Worm (Caenorhabditis elegans): Measurements from ENCODE around the gene pes-10.

Gene pes-10

DNA sequence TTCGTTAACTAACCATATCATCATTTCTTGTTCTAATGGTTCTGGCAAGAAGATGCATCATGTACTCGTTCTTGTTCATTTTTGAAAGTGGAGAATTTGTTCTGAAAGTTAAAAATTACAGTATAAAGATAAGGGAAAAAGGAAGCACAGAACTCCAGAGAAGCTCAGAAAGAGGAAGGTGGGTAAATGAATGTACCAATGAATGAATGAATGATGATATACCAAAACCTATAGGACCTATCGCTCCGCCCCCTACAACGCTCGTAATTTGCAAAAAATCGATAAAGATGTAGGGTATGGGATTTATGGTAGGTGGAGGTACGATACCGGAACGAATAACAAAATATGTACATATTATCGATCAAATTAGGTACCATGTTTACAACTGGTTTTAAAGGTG lies at the start of gene pes-10:
TSS of gene pes-10 (minus strand) at position 101 of the 400 bp plus-strand sequence.
- TF ChIP-seq unc-62 (GFP tag; optimal IDR thresholded peaks at IDR 0.05), result no peak

DNA sequence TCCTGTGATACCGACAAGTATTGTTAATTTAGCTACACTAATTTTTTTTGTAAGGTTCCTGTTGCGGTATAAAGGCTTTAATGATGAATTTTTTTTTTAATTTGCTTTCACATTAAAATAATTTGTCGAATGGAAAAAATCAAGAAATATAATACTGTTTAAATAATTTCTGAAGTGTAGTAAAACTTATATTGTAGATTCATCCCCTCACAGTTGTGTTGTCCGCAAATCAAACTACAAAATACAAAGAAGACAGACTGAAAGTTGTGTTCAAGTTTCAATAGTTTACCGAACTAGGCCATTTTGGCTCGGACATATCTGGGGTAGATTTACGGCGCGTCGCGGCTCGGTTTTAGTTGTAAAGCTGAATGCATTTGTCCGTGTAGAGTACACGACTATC lies 49.7 kb upstream of the pes-10 start:
- no peak for TF ChIP-seq unc-62 (GFP tag; optimal IDR thresholded peaks at IDR 0.05)

DNA sequence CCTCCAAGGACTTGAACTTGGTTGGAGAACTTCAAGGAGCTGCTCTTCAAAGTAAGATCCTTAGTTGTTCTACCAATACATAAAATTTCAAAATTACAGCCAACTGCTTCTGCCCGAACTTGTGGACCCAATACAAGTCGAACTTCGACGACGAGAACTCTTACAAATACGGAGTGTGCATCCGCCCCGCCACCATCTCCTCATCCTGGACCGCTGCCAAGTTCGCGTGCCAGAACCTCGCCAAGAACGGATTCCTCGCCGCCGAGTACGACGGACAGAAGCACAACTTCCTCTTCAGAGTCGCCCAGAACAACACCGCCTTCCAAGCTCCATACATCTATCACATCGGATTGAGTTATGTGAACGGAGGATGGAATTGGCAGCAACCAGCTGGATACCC lies 49.0 kb upstream of the pes-10 start:
- no peak for TF ChIP-seq unc-62 (GFP tag; optimal IDR thresholded peaks at IDR 0.05)

DNA sequence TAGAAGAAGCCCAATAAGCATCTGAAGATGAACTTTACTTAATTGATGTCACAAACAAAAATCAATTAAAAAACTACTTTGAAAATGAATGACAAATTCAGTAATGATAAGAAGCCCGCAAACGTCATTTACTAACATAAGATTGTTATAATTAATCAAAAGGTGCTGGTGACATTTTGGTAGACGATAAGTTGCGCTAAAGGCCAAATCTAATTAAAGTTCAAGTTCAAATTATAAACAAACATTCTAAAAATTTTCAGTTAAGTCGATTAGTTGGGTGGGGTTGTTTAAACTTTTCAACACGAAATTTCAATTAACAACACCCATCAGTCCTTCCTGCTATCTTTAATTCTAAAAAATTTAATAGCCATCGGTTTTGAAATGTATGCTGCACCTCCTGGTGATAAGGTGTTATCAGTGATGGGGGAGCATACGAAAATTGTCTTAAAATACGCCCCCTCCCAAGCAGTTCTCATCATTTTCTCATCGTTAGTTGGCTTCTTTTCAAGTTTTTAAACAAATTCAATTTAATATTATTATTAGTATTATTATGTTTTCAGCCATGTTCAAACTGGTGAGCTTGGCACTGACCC lies 47.5 kb upstream of the pes-10 start, which contains the start of the genes clec-62 and clec-63:
TSS of gene clec-62 (minus strand) at position 51 of the 593 bp plus-strand sequence.
TSS of gene clec-63 (plus strand) at position 561 of the 593 bp plus-strand sequence.
- TF ChIP-seq unc-62 (GFP tag; optimal IDR thresholded peaks at IDR 0.05), result no peak

DNA sequence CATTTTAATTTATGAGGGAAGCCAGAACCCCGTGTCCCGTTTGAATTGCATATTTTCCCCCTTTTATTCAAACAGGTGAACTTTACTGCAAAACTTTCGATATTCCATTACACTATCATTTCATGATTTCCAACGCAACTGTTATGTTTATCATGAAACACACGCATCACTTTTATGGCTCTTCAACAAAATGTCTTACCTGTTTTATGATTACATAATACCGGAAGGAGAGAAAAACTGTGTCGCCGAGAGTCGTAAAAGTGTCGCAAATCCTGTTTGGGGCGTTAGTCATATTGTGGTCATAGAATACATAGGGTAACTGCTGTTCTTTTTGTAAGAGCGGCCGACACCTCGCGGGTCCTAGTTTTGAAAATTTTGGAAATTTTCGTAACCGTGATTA lies 44.8 kb upstream of the pes-10 start:
- no peak for TF ChIP-seq unc-62 (GFP tag; optimal IDR thresholded peaks at IDR 0.05)

DNA sequence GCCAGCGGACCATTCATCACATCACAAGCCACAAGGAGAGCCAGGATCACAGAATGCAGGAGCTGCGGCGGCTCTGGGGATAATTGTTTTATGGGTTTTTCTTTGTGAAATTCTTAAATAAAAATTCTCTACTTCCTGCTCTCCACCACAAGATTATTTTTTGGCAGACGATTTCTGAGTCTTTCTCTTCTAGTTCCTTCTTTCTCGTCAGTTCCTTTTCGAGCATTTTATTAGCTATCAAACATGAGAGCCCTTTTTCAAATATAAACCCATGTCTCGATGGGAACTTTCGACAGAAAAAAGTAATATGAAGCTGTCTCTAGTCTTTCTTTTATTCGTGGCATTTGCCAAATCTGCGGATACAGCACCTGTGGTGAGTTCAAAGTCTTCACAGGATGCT lies 40.8 kb upstream of the pes-10 start, which contains the start of gene F35C5.3:
TSS of gene F35C5.3 (plus strand) at position 301 of the 400 bp plus-strand sequence.
- no peak for TF ChIP-seq unc-62 (GFP tag; optimal IDR thresholded peaks at IDR 0.05)

DNA sequence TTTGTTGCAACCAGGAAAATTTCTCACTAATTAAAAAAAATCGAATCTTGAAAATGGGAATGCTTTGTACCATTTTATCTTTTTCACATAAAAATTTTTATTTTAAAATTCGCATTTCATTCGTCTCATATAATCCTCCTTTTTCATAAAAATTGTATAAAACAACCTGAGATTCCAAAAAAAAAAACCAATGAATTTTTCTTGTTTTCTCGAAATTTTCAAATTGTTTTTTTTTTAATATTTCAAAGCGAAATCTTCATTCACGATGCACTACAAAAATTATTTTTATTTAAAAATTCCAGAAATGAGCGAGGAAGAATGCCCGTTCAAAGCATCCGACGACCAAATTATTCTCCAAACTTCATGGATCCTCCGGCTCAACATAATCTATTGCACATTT lies 37.3 kb upstream of the pes-10 start, which contains the start of gene sra-14:
TSS of gene sra-14 (plus strand) at position 301 of the 400 bp plus-strand sequence.
- no peak for TF ChIP-seq unc-62 (GFP tag; optimal IDR thresholded peaks at IDR 0.05)

DNA sequence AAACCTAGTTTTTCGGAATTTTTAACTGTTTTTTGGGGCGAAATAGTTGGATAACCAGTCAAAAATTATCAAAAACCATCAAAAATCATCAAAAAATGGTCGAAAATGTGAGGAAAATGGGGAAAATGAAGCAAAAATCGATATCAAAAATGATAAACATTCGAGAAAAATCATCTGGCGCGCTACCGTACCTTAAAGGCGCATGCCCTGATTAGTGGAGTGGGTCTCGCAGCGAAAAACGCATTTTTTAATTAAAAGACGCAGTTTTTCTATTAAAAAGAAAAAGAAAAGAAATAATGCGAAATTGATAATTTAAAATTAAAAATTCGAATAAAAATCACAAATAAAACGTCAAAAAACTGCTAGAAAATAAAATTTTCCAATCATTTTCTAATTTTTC lies 32.8 kb upstream of the pes-10 start, which contains the start of gene F35C5.1:
TSS of gene F35C5.1 (plus strand) at position 399 of the 400 bp plus-strand sequence.
- TF ChIP-seq unc-62 (GFP tag; optimal IDR thresholded peaks at IDR 0.05), result no peak

DNA sequence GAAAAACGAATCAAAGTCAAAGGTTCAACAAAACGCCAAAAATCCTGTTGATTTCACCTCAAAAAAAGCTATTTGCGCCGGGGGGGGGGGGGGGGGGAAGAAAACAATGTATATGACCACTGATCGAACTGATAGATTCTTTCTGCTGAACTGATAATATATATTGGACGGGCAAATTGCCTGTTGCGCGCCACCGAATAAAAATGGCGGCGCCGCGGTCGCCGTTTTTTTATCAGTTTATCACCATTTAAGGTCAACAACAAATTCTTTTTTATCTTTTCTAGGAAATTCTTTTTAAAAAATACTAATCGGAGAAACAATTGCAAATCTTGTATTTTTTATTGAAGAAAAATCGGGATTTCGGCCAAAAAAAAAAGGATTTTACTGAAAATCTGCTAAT lies 32.1 kb upstream of the pes-10 start:
- no peak for TF ChIP-seq unc-62 (GFP tag; optimal IDR thresholded peaks at IDR 0.05)

DNA sequence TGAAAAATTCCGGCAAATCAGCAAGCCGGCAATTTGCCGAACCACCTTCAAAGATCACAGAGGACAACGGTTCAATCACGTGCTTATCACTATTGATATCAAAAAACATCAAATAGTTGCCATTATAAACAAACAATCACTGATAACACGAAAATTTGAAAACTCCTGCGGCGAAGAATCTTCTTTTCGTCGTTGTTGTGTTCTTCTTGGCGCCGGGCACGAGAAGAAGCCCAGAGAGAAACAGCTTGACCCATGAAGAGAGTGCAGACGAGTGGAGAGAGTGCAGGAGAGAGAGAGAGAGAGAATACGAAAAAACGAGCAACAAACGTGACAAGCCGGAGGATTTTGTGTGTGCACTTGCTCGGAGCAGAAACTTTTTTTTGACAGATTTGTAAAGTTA lies 31.1 kb upstream of the pes-10 start:
- TF ChIP-seq unc-62 (GFP tag; optimal IDR thresholded peaks at IDR 0.05), result no peak

DNA sequence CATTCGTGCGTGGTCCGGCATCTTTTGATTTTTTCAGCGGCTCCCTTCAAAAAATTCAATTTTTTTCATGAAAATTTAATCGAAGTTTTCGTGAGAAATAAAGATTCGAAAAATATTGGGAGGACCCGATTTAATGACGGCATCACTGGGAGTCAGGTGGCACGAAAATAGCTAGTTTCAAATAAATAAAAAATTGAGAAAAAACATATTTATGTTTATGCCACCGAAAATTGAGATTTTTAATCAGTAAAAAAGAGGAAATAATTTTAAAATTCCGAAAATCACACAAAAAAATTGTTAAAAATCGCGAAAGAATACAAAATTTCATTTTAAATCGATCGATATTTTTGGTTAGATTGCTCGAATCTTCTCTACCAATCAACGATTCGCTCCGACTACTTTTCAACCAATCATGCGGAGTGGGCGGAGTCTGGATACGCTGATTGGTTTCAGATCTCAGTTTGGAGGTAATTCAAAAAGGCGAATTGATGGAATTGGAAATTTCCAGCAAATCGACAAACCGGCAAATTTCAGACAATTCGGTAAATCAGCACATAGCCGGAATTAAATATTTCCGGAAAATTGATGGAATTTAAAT lies 30.5 kb upstream of the pes-10 start, which contains the start of gene gsy-1:
TSS of gene gsy-1 (minus strand) at position 51 of the 598 bp plus-strand sequence.
- no peak for TF ChIP-seq unc-62 (GFP tag; optimal IDR thresholded peaks at IDR 0.05)

DNA sequence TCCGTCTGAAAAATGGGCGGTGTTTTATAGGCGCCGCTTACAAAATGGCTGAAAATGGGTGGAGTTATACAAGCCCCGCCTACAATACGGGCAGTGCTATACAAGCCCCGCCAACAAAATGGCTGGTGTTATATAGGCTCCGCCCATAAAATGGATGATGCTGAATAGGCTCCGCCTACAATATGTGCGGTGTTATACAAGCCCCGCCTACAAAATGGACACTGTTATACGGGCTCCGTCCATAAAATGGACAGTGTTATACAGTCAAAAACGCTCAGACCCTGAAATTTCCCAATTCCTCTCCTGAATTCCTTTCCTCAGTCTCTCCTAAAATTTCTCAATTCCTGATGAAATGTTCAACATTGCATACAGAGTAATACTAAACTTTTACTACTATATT lies 18.4 kb upstream of the pes-10 start:
- TF ChIP-seq unc-62 (GFP tag; optimal IDR thresholded peaks at IDR 0.05), result no peak

DNA sequence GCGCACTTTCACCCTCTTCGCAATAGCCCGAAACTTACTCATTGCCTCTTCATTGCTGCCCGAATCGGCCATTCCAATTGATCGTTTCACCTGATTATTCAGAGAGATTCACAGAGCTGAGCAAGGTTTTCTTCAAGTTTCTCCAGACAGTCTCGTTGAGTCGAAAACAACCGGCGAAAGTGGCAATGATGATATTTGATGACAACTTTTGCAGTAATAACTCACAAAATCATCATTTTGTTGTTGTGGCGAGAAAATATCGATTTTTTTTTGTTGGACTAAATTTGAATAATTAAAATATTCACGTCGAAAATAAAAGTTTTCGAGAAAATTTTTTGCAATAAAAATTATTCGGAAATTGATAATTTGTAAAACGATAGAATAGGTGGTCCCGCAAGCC lies 18.0 kb upstream of the pes-10 start, which contains the start of gene snf-5:
TSS of gene snf-5 (minus strand) at position 182 of the 400 bp plus-strand sequence.
- TF ChIP-seq unc-62 (GFP tag; optimal IDR thresholded peaks at IDR 0.05), result no peak

DNA sequence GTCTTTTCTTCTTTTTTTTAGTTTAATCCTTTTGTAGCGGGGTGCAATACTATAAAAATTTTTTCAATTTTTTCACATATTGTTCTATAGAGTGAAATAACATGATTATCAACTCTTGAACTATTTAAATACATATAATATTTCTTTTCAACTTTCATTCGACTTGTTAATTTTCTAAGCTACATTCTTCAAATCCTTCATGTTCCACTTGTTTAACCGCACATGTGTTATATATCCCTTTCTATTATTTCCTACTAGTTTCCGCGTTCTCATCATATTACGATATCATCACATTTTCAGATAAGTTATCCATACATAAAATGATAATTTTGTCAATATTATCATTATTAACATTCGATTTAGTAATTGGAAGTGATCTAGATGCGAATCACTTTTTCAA lies 8.3 kb upstream of the pes-10 start, which contains the start of gene Y46G5A.29:
TSS of gene Y46G5A.29 (plus strand) at position 301 of the 400 bp plus-strand sequence.
- TF ChIP-seq unc-62 (GFP tag; optimal IDR thresholded peaks at IDR 0.05), result no peak

DNA sequence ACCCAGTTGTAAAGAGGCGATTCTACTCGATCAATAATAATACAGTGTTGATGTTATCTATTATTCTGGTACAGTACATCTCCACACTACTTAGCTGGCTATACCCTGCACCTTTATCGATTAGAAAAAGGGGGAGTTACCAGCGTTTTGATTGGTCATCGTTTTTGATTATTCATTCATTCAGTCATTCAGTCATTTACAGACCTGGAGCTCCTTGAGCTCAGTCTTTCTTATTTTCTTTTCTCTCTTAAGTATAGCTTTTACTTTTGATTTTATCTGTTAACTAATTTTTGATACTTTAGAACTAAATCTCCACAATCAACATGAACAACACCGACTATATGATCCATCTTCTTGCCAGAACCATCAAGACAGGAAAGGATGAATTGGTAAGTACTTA lies 2.5 kb upstream of the pes-10 start, which contains the start of gene Y46G5A.28:
TSS of gene Y46G5A.28 (plus strand) at position 301 of the 400 bp plus-strand sequence.
- TF ChIP-seq unc-62 (GFP tag; optimal IDR thresholded peaks at IDR 0.05), result no peak

DNA sequence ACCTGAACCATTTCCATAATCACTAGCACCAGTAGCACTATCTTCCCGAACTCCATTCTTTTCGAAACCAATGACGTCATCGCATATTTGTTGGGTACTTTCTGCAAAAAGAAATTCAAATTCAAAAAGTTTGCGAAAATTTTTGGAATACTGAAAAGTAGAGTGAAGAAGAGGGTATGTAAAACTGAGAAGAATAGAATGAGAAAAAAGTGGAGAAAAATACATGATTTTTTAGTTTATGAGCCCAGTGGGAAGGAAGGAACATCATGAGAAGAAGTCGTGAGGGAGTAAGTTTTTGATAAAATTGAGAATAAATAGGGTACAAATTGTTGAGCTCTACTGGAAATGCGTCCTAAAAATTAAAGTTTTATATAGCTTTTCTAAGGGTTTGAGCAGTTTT lies 7.6 kb downstream of the pes-10 start, which contains the start of gene lgc-35:
TSS of gene lgc-35 (minus strand) at position 101 of the 400 bp plus-strand sequence.
- no peak for TF ChIP-seq unc-62 (GFP tag; optimal IDR thresholded peaks at IDR 0.05)

DNA sequence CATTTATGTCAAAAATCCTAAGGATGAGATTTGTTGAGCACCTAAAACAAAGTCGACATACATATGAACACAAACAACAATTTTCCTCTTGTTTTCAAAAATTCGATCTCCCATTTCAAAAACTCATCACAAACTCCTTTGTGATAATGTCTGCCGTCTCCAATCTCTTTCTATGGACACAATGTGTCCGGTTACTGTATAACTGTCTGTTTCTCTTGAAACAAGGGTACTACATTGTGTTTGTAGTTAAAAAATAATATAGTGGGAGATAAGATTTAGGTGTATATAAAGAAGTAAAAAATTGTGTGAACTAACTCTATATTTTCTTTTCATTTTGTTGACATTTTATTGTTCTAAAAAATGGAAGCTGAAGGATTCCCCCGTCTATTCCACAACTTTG lies 17.3 kb downstream of the pes-10 start, which contains the start of gene bcmo-1:
TSS of gene bcmo-1 (plus strand) at position 330 of the 400 bp plus-strand sequence.
- TF ChIP-seq unc-62 (GFP tag; optimal IDR thresholded peaks at IDR 0.05), result no peak

All from whole organism, dauer.